Fruit fly (Drosophila melanogaster) whole organism, embryonic: ENCODE results near the gene CG3630.

Experiments used
- Abd-B ChIP-seq: fragments of 200-800 bp; sonication (Bioruptor generic); optimal IDR thresholded peaks from 2 replicates; lab custom pipeline; 2018; ENCODE audit warnings: missing biosample characterization, mild to moderate bottlenecking, missing genetic modification characterization, moderate library complexity
- Bgb ChIP-seq: fragments of 200-800 bp; sonication (Bioruptor generic); IDR thresholded peaks from 2 replicates; pipeline ENCODE4 v1.3.6; 2022; ENCODE audit warnings: missing biosample characterization, missing genetic modification characterization; ENCODE audit not compliant: partially characterized antibody
- CG10147 ChIP-seq: fragments of 200-800 bp; sonication (Bioruptor generic); optimal IDR thresholded peaks from 2 replicates; lab custom pipeline; 2019; ENCODE audit warnings: missing biosample characterization, mild to moderate bottlenecking, missing genetic modification characterization, moderate library complexity
- CG11247 ChIP-seq: fragments of 200-800 bp; sonication (Bioruptor generic); IDR thresholded peaks from 2 replicates; pipeline ENCODE4 v1.3.6; 2022; ENCODE audit warnings: missing biosample characterization, missing genetic modification characterization
- CG12391 ChIP-seq: fragments of 200-800 bp; sonication (Bioruptor generic); optimal IDR thresholded peaks from 3 replicates; lab custom pipeline; 2018; ENCODE audit warnings: missing biosample characterization, mild to moderate bottlenecking, missing genetic modification characterization, moderate library complexity
- CG13424 ChIP-seq: fragments of 200-800 bp; sonication (Bioruptor generic); optimal IDR thresholded peaks from 2 replicates; lab custom pipeline; 2019; ENCODE audit warnings: missing biosample characterization, mild to moderate bottlenecking, missing genetic modification characterization, moderate library complexity
- CG1529 ChIP-seq: fragments of 200-800 bp; sonication (Bioruptor generic); optimal IDR thresholded peaks from 3 replicates; lab custom pipeline; 2018; ENCODE audit warnings: missing biosample characterization, missing genetic modification characterization
- CG1603 ChIP-seq: fragments of 200-800 bp; sonication (Bioruptor generic); optimal IDR thresholded peaks from 2 replicates; lab custom pipeline; 2019; ENCODE audit warnings: missing biosample characterization, mild to moderate bottlenecking, missing genetic modification characterization, moderate library complexity
- CG1792 ChIP-seq: fragments of 200-800 bp; sonication (Bioruptor generic); optimal IDR thresholded peaks from 2 replicates; lab custom pipeline; 2016; ENCODE audit warnings: missing biosample characterization, missing genetic modification characterization
- CG2129 ChIP-seq: fragments of 200-800 bp; sonication (Bioruptor generic); IDR thresholded peaks from 2 replicates; pipeline ENCODE4 v1.3.6; 2022; ENCODE audit warnings: missing biosample characterization, missing genetic modification characterization; ENCODE audit not compliant: partially characterized antibody
- CG3281 ChIP-seq: fragments of 200-800 bp; sonication (Bioruptor generic); optimal IDR thresholded peaks from 3 replicates; lab custom pipeline; 2017; ENCODE audit warnings: missing biosample characterization, mild to moderate bottlenecking, missing genetic modification characterization
- CG4360 ChIP-seq: fragments of 200-800 bp; sonication (Bioruptor generic); IDR thresholded peaks from 2 replicates; pipeline ENCODE4 v1.3.6; 2022; ENCODE audit warnings: missing biosample characterization, missing genetic modification characterization
- CG4404 ChIP-seq: fragments of 200-800 bp; sonication (Bioruptor generic); IDR thresholded peaks from 2 replicates; pipeline ENCODE4 v1.3.6; 2022; ENCODE audit warnings: missing biosample characterization, missing genetic modification characterization
- CG6765 ChIP-seq: fragments of 200-800 bp; sonication (Bioruptor generic); optimal IDR thresholded peaks from 3 replicates; lab custom pipeline; 2017; ENCODE audit warnings: missing biosample characterization, mild to moderate bottlenecking, missing genetic modification characterization
- CG8290 ChIP-seq, 3 experiments: fragments of 200-800 bp; sonication (Bioruptor generic); optimal IDR thresholded peaks; 2 replicates each; lab custom pipeline; 2016 to 2019; ENCODE audit warnings: missing biosample characterization in 3 of 3, missing genetic modification characterization in 3 of 3, mild to moderate bottlenecking in 2 of 3, moderate library complexity in 1 of 3
- CG9727 ChIP-seq: fragments of 200-800 bp; sonication (Bioruptor generic); optimal IDR thresholded peaks from 3 replicates; lab custom pipeline; 2017; ENCODE audit warnings: missing biosample characterization, mild to moderate bottlenecking, missing genetic modification characterization
- Camta ChIP-seq: fragments of 200-800 bp; sonication (Bioruptor generic); optimal IDR thresholded peaks from 2 replicates; lab custom pipeline; 2016; ENCODE audit warnings: missing biosample characterization, missing genetic modification characterization
- Gsc ChIP-seq: fragments of 200-800 bp; sonication (Bioruptor generic); IDR thresholded peaks from 2 replicates; pipeline ENCODE4 v1.3.6; 2022; ENCODE audit warnings: missing biosample characterization, missing genetic modification characterization
- Hmr ChIP-seq: fragments of 200-800 bp; sonication (Bioruptor generic); optimal IDR thresholded peaks from 3 replicates; lab custom pipeline; 2017; ENCODE audit warnings: mild to moderate bottlenecking, missing biosample characterization, missing genetic modification reagents, missing genetic modification characterization
- Hr51 ChIP-seq, 2 experiments: fragments of 200-800 bp; sonication (Bioruptor generic); optimal IDR thresholded peaks; 2 replicates in 1 of 2; 3 replicates in 1 of 2; lab custom pipeline; 2016 to 2018; ENCODE audit warnings: missing biosample characterization in 2 of 2, missing genetic modification characterization in 2 of 2, mild to moderate bottlenecking in 1 of 2, moderate library complexity in 1 of 2
- Mad ChIP-seq: fragments of 200-800 bp; sonication (Bioruptor generic); optimal IDR thresholded peaks from 2 replicates; lab custom pipeline; 2016; ENCODE audit warnings: missing biosample characterization, missing genetic modification characterization
- NFAT ChIP-seq: fragments of 200-800 bp; sonication (Bioruptor generic); IDR thresholded peaks from 2 replicates; pipeline ENCODE4 v1.3.6; 2022; ENCODE audit warnings: missing biosample characterization, missing genetic modification characterization
- Opbp ChIP-seq: fragments of 200-800 bp; sonication (Bioruptor generic); IDR thresholded peaks from 3 replicates; pipeline ENCODE4 v1.3.6; 2022; ENCODE audit warnings: missing biosample characterization, missing genetic modification characterization; ENCODE audit not compliant: partially characterized antibody
- Sox102F ChIP-seq: fragments of 200-800 bp; sonication (Bioruptor generic); optimal IDR thresholded peaks from 2 replicates; lab custom pipeline; 2018; ENCODE audit warnings: missing biosample characterization, mild to moderate bottlenecking, missing genetic modification characterization, moderate library complexity
- Usf ChIP-seq: fragments of 200-800 bp; sonication (Bioruptor generic); optimal IDR thresholded peaks from 2 replicates; lab custom pipeline; 2017; ENCODE audit warnings: missing genotype, missing biosample characterization, missing genetic modification characterization
- Xbp1 ChIP-seq: fragments of 200-800 bp; sonication (Bioruptor generic); optimal IDR thresholded peaks from 3 replicates; lab custom pipeline; 2016; ENCODE audit warnings: missing biosample characterization, mild to moderate bottlenecking, missing genetic modification characterization
- ap ChIP-seq: fragments of 200-800 bp; sonication (Bioruptor generic); IDR thresholded peaks from 2 replicates; pipeline ENCODE4 v1.3.6; 2022; ENCODE audit warnings: missing biosample characterization, missing genetic modification characterization
- caup ChIP-seq: fragments of 200-800 bp; sonication (Bioruptor generic); optimal IDR thresholded peaks from 3 replicates; lab custom pipeline; 2017; ENCODE audit warnings: missing biosample characterization, mild to moderate bottlenecking, missing genetic modification characterization, moderate library complexity; ENCODE audit not compliant: severe bottlenecking
- crc ChIP-seq: fragments of 200-800 bp; sonication (Bioruptor generic); optimal IDR thresholded peaks from 2 replicates; lab custom pipeline; 2016; ENCODE audit warnings: missing biosample characterization, missing genetic modification characterization
- dimm ChIP-seq: fragments of 200-800 bp; sonication (Bioruptor generic); IDR thresholded peaks from 2 replicates; pipeline ENCODE4 v1.3.6; 2022; ENCODE audit warnings: missing biosample characterization, missing genetic modification characterization
- gcm ChIP-seq: fragments of 200-800 bp; sonication (Bioruptor generic); optimal IDR thresholded peaks from 2 replicates; lab custom pipeline; 2019; ENCODE audit warnings: missing biosample characterization, mild to moderate bottlenecking, missing genetic modification characterization, moderate library complexity
- gfzf ChIP-seq: fragments of 200-800 bp; sonication (Bioruptor generic); optimal IDR thresholded peaks from 2 replicates; lab custom pipeline; 2016; ENCODE audit warnings: missing biosample characterization, mild to moderate bottlenecking, missing genetic modification characterization, moderate library complexity
- grau ChIP-seq: fragments of 200-800 bp; optimal IDR thresholded peaks from 3 replicates; lab custom pipeline; 2019; ENCODE audit warnings: missing biosample characterization, mild to moderate bottlenecking, missing genetic modification characterization, moderate library complexity
- hth ChIP-seq: fragments of >200 bp; optimal IDR thresholded peaks from 2 replicates; lab custom pipeline; 2017; ENCODE audit warnings: inconsistent platforms
- insv ChIP-seq, 2 experiments: fragments of 200-800 bp; sonication (Bioruptor generic); optimal IDR thresholded peaks; 3 replicates each; lab custom pipeline; 2016 to 2018; ENCODE audit warnings: missing biosample characterization in 2 of 2, missing genetic modification characterization in 2 of 2
- jing ChIP-seq: fragments of 200-800 bp; sonication (Bioruptor generic); optimal IDR thresholded peaks from 2 replicates; lab custom pipeline; 2018; ENCODE audit warnings: missing biosample characterization, mild to moderate bottlenecking, missing genetic modification characterization
- lab ChIP-seq: fragments of 200-800 bp; sonication (Bioruptor generic); optimal IDR thresholded peaks from 3 replicates; lab custom pipeline; 2017; ENCODE audit warnings: missing biosample characterization, missing genetic modification characterization, mild to moderate bottlenecking, moderate library complexity, missing genetic modification reagents
- lmd ChIP-seq: fragments of 200-800 bp; sonication (Bioruptor generic); IDR thresholded peaks from 2 replicates; pipeline ENCODE4 v1.3.6; 2022; ENCODE audit warnings: missing biosample characterization, missing genetic modification characterization
- nmo ChIP-seq: fragments of 200-800 bp; sonication (Bioruptor generic); optimal IDR thresholded peaks from 2 replicates; lab custom pipeline; 2018; ENCODE audit warnings: missing biosample characterization, mild to moderate bottlenecking, missing genetic modification characterization, moderate library complexity
- org-1 ChIP-seq: fragments of 200-800 bp; sonication (Bioruptor generic); optimal IDR thresholded peaks from 2 replicates; lab custom pipeline; 2017; ENCODE audit warnings: missing biosample characterization, missing genetic modification characterization
- pho ChIP-seq: fragments of 200-800 bp; sonication (Bioruptor generic); optimal IDR thresholded peaks from 2 replicates; lab custom pipeline; 2016; ENCODE audit warnings: missing biosample characterization, missing genetic modification characterization
- sima ChIP-seq: fragments of 200-800 bp; sonication (Bioruptor generic); optimal IDR thresholded peaks from 2 replicates; lab custom pipeline; 2016; ENCODE audit warnings: missing biosample characterization, missing genetic modification characterization
- sisA ChIP-seq: fragments of 200-800 bp; sonication (Bioruptor generic); IDR thresholded peaks from 2 replicates; pipeline ENCODE4 v1.3.6; 2022; ENCODE audit warnings: missing biosample characterization, missing genetic modification characterization
- slbo ChIP-seq: fragments of 200-800 bp; sonication (Bioruptor generic); IDR thresholded peaks from 2 replicates; pipeline ENCODE4 v1.3.6; 2022; ENCODE audit warnings: missing biosample characterization, missing genetic modification characterization
- tin ChIP-seq: fragments of 200-800 bp; sonication (Bioruptor generic); optimal IDR thresholded peaks from 3 replicates; lab custom pipeline; 2016; ENCODE audit warnings: missing biosample characterization, missing genetic modification characterization
- unpg ChIP-seq: fragments of 200-800 bp; sonication (Bioruptor generic); optimal IDR thresholded peaks from 3 replicates; lab custom pipeline; 2018; ENCODE audit warnings: missing biosample characterization, mild to moderate bottlenecking, missing genetic modification characterization, moderate library complexity
- wdn ChIP-seq: fragments of 200-800 bp; sonication (Bioruptor generic); IDR thresholded peaks from 2 replicates; pipeline ENCODE4 v1.3.6; 2022; ENCODE audit warnings: missing biosample characterization, missing genetic modification characterization

Gene CG3630

DNA sequence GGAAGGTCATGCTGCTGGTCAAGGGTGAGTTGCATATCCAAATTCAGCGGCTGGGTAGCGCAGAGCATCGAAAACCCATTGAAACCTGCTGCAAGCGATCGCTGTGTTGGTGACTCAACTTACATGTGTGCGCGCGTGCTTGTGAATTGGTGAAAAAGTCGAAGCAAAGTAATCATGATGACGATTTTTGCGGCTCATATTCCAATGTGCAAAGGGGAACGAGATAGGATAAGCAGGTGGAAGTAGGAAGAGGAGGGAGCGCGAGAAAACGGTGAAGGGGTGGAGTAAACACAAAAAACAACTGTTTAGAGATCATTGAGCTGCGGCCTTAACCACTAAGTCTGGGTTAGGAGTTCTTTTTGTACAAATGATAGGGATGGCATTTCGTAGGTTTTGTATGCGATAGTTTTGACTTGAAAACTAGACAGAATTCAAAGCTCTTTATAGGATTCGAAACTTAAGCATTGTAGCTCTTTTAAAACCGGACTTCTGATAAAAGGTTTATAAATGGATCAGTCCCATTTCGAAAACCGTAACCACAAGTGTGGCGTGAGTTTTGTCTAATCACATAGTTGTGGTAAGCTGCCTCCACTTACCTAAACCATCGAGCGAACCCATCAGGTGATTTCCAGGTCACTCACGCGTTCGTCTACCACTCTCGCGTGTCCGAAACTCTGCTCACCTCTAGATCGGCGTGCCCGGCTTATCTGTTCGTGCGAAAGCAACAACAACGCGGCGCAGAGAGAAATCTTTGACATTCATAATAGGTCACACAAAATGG is 16.1 kb upstream of the CG3630 start (continued):
- peak; percentile 49 for TF ChIP-seq grau
- TF ChIP-seq CG1792 = no peak
- TF ChIP-seq CG2129 = peak; percentile 72
- 0 out of 3 replicates have a peak, but pooled peaks have one; percentile 22 for TF ChIP-seq Opbp
- TF ChIP-seq sima = no peak
- 0 out of 2 replicates have a peak, but pooled peaks have one; percentile 20 for TF ChIP-seq dimm (GFP tag; lab: Robert Waterston, UW)
- peak; percentile 36 for TF ChIP-seq Usf (GFP tag; lab: Kevin White, UChicago)
- TF ChIP-seq CG8290 (GFP tag; optimal IDR thresholded peaks at IDR 0.05; lab: Kevin White, UChicago) = no peak
- TF ChIP-seq CG8290 (tag; optimal IDR thresholded peaks at IDR 0.05; lab: Kevin White, UChicago) = peak; percentile 13 to 19
- peak; percentile 65 for TF ChIP-seq Bgb
- no peak for TF ChIP-seq CG1529 (GFP tag; lab: Kevin White, UChicago)
- peak; percentile 35; the same call in 1 of the 2 replicates for TF ChIP-seq lmd (GFP tag; lab: Robert Waterston, UW)
- 0 out of 2 replicates have a peak, but pooled peaks have one; percentile 6 for TF ChIP-seq CG11247 (GFP tag; lab: Robert Waterston, UW)
- no peak for TF ChIP-seq gcm (GFP tag; lab: Kevin White, UChicago)
- no peak for TF ChIP-seq hth (lab: Kevin White, UChicago)
- 0 out of 2 replicates have a peak, but pooled peaks have one; percentile 20 for TF ChIP-seq wdn (GFP tag; lab: Robert Waterston, UW)
- TF ChIP-seq CG4360 (GFP tag; lab: Robert Waterston, UW) = peak; percentile 83
- TF ChIP-seq Abd-B = no peak
- TF ChIP-seq gfzf (GFP tag; lab: Kevin White, UChicago) = peak; percentile 13
- peak in 1 of 2 experiments; percentile 28 for TF ChIP-seq Hr51 (GFP tag; optimal IDR thresholded peaks at IDR 0.05; lab: Kevin White, UChicago)
- peak; percentile 36; the same call in 1 of the 2 replicates for TF ChIP-seq NFAT (GFP tag; lab: Robert Waterston, UW)
- peak; percentile 49 for TF ChIP-seq CG12391 (tag; lab: Kevin White, UChicago)
- peak; percentile 22 for TF ChIP-seq unpg (GFP tag; lab: Kevin White, UChicago)
- TF ChIP-seq Hmr (GFP tag; lab: Kevin White, UChicago) = peak; percentile 36
- peak; percentile 47 for TF ChIP-seq CG13424
- TF ChIP-seq insv (GFP tag; optimal IDR thresholded peaks at IDR 0.05; lab: Kevin White, UChicago) = peak in 1 of 2 experiments; percentile 23
- TF ChIP-seq jing (GFP tag; lab: Kevin White, UChicago) = peak; percentile 0
- TF ChIP-seq sisA = peak; percentile 15; the same call in 1 of the 2 replicates
- TF ChIP-seq CG10147 (GFP tag; lab: Kevin White, UChicago) = peak; percentile 55
- TF ChIP-seq lab (GFP tag; lab: Kevin White, UChicago) = peak; percentile 41
- peak; percentile 4 for TF ChIP-seq tin (GFP tag; lab: Kevin White, UChicago)
- TF ChIP-seq CG9727 (GFP tag; lab: Kevin White, UChicago) = peak; percentile 60
- peak; percentile 21 for TF ChIP-seq Sox102F (GFP tag; lab: Kevin White, UChicago)
- peak; percentile 35 for TF ChIP-seq pho (GFP tag; lab: Kevin White, UChicago)
- no peak for TF ChIP-seq org-1 (GFP tag; lab: Kevin White, UChicago)
- TF ChIP-seq crc (GFP tag; lab: Kevin White, UChicago) = no peak
- TF ChIP-seq CG4404 = peak; percentile 37; the same call in 1 of the 2 replicates
- peak; percentile 32 for TF ChIP-seq CG6765 (GFP tag; lab: Kevin White, UChicago)
- TF ChIP-seq Mad (GFP tag; lab: Kevin White, UChicago) = no peak
- peak; percentile 26 for TF ChIP-seq Xbp1 (GFP tag; lab: Kevin White, UChicago)
- peak; percentile 7 for TF ChIP-seq Camta
- TF ChIP-seq nmo (GFP tag; lab: Kevin White, UChicago) = peak; percentile 24
- TF ChIP-seq slbo (GFP tag; lab: Robert Waterston, UW) = peak; percentile 45
- TF ChIP-seq ap (GFP tag; lab: Robert Waterston, UW) = no peak
- peak; percentile 3 for TF ChIP-seq CG3281 (GFP tag; lab: Kevin White, UChicago)
- TF ChIP-seq Gsc = no peak
- peak; percentile 8 for TF ChIP-seq CG1603 (tag; lab: Kevin White, UChicago)
- peak; percentile 7 for TF ChIP-seq caup (GFP tag; lab: Kevin White, UChicago)
